Fruit fly (Drosophila melanogaster): ENCODE results near the gene CG33223.
A peak's percentile ranks its signal among the peaks of the same experiment; 100 is the strongest.

CG33223 gene

DNA sequence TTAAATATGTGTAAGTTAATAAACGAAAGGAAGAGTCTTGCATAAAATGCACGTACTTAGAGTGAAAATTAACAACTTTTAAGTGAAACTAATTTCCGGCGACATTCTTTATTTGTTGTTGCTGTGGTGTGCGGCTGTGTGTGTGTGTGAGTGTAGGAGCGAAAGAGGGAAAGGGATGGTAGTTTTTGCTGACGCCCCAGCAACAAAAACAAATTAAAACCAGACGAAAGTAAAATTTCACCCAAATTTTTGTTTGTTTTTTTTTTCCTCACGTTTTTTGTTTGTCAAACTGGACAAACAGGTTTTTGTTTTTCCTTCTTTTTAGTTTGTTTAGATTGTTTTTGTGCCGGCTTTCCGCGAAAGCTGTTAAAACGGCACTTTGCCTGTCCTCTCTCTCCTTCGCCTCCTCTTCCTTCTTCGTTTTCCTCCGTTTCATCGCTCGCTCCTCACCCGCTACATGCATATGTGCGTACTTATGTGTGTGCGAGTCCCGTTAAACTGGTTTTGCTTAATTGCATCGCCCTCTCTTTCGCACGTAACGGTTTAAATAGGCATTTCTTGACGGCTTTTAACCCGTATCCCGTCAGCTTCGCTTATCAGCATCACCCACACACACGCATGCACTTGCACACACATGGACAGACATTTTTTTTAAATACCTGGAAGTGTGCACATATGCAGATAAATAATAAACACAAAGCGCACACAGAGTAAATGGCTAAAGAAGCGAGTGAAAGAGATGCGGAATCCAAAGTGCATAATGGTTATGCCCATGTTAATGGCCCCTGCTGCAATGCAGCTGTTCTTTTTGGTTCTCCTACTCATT is 46.2 kb downstream of the CG33223 start, which contains the start of gene Miga (continued):
- no peak for TF ChIP-seq achi (GFP tag; optimal IDR thresholded peaks at IDR 0.05)
- TF ChIP-seq Ets96B (tag; optimal IDR thresholded peaks at IDR 0.05), result peak; percentile 12
- TF ChIP-seq ss (GFP tag; optimal IDR thresholded peaks at IDR 0.05), result peak; percentile 67 to 77
- no peak for TF ChIP-seq Smox (GFP tag; optimal IDR thresholded peaks at IDR 0.05)
- TF ChIP-seq pdm3 (GFP tag; optimal IDR thresholded peaks at IDR 0.05), result no peak
- TF ChIP-seq esn (GFP tag; optimal IDR thresholded peaks at IDR 0.05), result no peak
- TF ChIP-seq CG6276 (GFP tag; optimal IDR thresholded peaks at IDR 0.05), result peak; percentile 47
- TF ChIP-seq CG11762 (GFP tag; optimal IDR thresholded peaks at IDR 0.05; ENCODE audit: insufficient read depth), result peak; percentile 11
- no peak for TF ChIP-seq Met (GFP tag; optimal IDR thresholded peaks at IDR 0.05)
- TF ChIP-seq CG15336 (GFP tag; IDR thresholded peaks at IDR 0.05), result peak; percentile 33; the same call in 1 of the 2 replicates
- no peak for TF ChIP-seq CG31627 (GFP tag; optimal IDR thresholded peaks at IDR 0.05)
- TF ChIP-seq fd59A (GFP tag; optimal IDR thresholded peaks at IDR 0.05), result no peak
- TF ChIP-seq CG34406 (GFP tag; optimal IDR thresholded peaks at IDR 0.05), result no peak
- TF ChIP-seq CG1621 (tag; optimal IDR thresholded peaks at IDR 0.05), result peak; percentile 44
- TF ChIP-seq CG7368 (GFP tag; optimal IDR thresholded peaks at IDR 0.05), result no peak
- no peak for TF ChIP-seq Hr39 (GFP tag; optimal IDR thresholded peaks at IDR 0.05)

DNA sequence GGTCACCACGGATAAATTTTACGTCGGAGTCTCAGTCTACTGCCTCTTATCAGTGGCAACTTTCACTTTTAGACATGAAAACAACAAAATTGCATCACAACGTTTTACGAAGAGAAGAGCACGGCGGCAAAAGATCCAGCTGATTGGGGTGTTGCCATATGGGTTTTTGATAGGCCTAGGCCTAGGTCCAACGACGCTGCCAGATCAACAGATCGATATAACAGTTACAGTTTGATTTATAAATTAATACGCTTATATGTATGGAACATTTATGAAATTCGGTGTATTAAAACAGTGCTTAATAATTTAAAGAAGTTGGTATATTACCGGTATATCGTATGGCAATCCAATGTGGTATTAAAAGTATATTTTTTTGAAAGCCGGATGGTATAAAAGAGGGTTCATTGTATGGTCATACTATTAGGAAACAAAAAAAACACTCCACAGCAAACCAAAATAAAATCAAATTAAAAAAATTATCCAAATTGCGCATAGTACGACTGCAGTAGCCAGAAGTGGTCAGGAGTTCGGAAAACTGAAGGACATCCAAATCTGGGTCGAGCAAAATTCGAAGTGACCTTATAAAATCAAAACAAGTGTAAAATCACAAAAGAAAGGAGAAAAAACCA is 46.9 kb downstream of the CG33223 start, which contains the start of gene CG1440:
TSS of gene CG1440 (plus strand) at position 402 of the 629 bp plus-strand sequence.
- TF ChIP-seq eg (GFP tag; IDR thresholded peaks at IDR 0.05) (no peak; the same call in 2 of the 3 replicates), Smox (GFP tag; optimal IDR thresholded peaks at IDR 0.05) (no peak), Eip93F (GFP tag; optimal IDR thresholded peaks at IDR 0.05) (no peak), salr (GFP tag; optimal IDR thresholded peaks at IDR 0.05) (no peak), spab (GFP tag; optimal IDR thresholded peaks at IDR 0.05) (no peak), OdsH (GFP tag; optimal IDR thresholded peaks at IDR 0.05) (no peak), CG3032 (tag; optimal IDR thresholded peaks at IDR 0.05) (peak; percentile 29), CG8632 (GFP tag; optimal IDR thresholded peaks at IDR 0.05) (no peak), ss (GFP tag; optimal IDR thresholded peaks at IDR 0.05) (no peak), Sox15 (GFP tag; optimal IDR thresholded peaks at IDR 0.05) (no peak), CG10631 (GFP tag; optimal IDR thresholded peaks at IDR 0.05) (peak; percentile 23), Eip75B (GFP tag; optimal IDR thresholded peaks at IDR 0.05) (no peak), acj6 (GFP tag; optimal IDR thresholded peaks at IDR 0.05) (no peak), CG4318 (GFP tag; optimal IDR thresholded peaks at IDR 0.05) (no peak), Ets21C (GFP tag; optimal IDR thresholded peaks at IDR 0.05) (no peak), CG34406 (GFP tag; optimal IDR thresholded peaks at IDR 0.05) (no peak), lz (GFP tag; optimal IDR thresholded peaks at IDR 0.05) (peak; percentile 36), Gug (GFP tag; IDR thresholded peaks at IDR 0.05) (peak; percentile 18; the same call in 1 of the 2 replicates), vri (GFP tag; optimal IDR thresholded peaks at IDR 0.05) (no peak), Eip78C (GFP tag) (peak; percentile 80), Hr4 (GFP tag; optimal IDR thresholded peaks at IDR 0.05) (no peak), Hr39 (GFP tag; optimal IDR thresholded peaks at IDR 0.05) (no peak), CG15336 (GFP tag; IDR thresholded peaks at IDR 0.05) (no peak), fd59A (GFP tag; optimal IDR thresholded peaks at IDR 0.05) (no peak), CG6854 (GFP tag; optimal IDR thresholded peaks at IDR 0.05) (no peak), fkh (GFP tag; optimal IDR thresholded peaks at IDR 0.05) (no peak), cyc (GFP tag; optimal IDR thresholded peaks at IDR 0.05) (no peak), CG31627 (GFP tag; optimal IDR thresholded peaks at IDR 0.05) (no peak), Ets96B (tag; optimal IDR thresholded peaks at IDR 0.05) (peak; percentile 32), Met (GFP tag; optimal IDR thresholded peaks at IDR 0.05) (no peak), CG16779 (tag; optimal IDR thresholded peaks at IDR 0.05) (no peak), CG6792 (GFP tag; optimal IDR thresholded peaks at IDR 0.05) (no peak), CG11902 (GFP tag; optimal IDR thresholded peaks at IDR 0.05) (no peak), CG8319 (GFP tag; optimal IDR thresholded peaks at IDR 0.05) (no peak), CG6163 (GFP tag; IDR thresholded peaks at IDR 0.05) (0 out of 3 replicates have a peak, but pooled peaks have one; percentile 14), CG9139 (GFP tag; optimal IDR thresholded peaks at IDR 0.05) (no peak), CG11294 (GFP tag; IDR thresholded peaks at IDR 0.05) (no peak), dsx (GFP tag; optimal IDR thresholded peaks at IDR 0.05; ENCODE audit: poor library complexity, severe bottlenecking) (no peak), Blimp-1 (GFP tag; optimal IDR thresholded peaks at IDR 0.05) (peak; percentile 66)
